Fruit fly (Drosophila melanogaster) whole organism, embryonic: ENCODE data around the gene CG5781.

Source experiments
- CG10209 ChIP-seq: fragments of 200-800 bp; sonication (Bioruptor generic); optimal IDR thresholded peaks from 3 replicates; lab custom pipeline; 2017; ENCODE audit warnings: missing biosample characterization, mild to moderate bottlenecking, missing genetic modification characterization, missing genetic modification reagents
- CG10267 ChIP-seq: fragments of 200-800 bp; sonication (Bioruptor generic); optimal IDR thresholded peaks from 2 replicates; lab custom pipeline; 2018; ENCODE audit warnings: missing biosample characterization, mild to moderate bottlenecking, missing genetic modification characterization, moderate library complexity
- CG14860 ChIP-seq: fragments of 200-800 bp; sonication (Bioruptor generic); IDR thresholded peaks from 3 replicates; pipeline ENCODE4 v1.3.6; 2022; ENCODE audit warnings: missing biosample characterization, missing genetic modification characterization; ENCODE audit not compliant: partially characterized antibody
- CG15514 ChIP-seq: fragments of 200-800 bp; sonication (Bioruptor generic); optimal IDR thresholded peaks from 3 replicates; lab custom pipeline; 2017; ENCODE audit warnings: missing biosample characterization, missing genetic modification characterization, mild to moderate bottlenecking, moderate library complexity, missing genetic modification reagents
- CG15696 ChIP-seq: fragments of 200-800 bp; sonication (Bioruptor generic); optimal IDR thresholded peaks from 2 replicates; lab custom pipeline; 2019; ENCODE audit warnings: missing biosample characterization, mild to moderate bottlenecking, missing genetic modification characterization, moderate library complexity
- CG16779 ChIP-seq: fragments of 200-800 bp; sonication (Bioruptor generic); IDR thresholded peaks from 2 replicates; pipeline ENCODE4 v1.3.6; 2022; ENCODE audit warnings: missing biosample characterization, missing genetic modification characterization
- CG17802 ChIP-seq: fragments of 200-800 bp; sonication (Bioruptor generic); optimal IDR thresholded peaks from 2 replicates; lab custom pipeline; 2018; ENCODE audit warnings: missing biosample characterization, mild to moderate bottlenecking, missing genetic modification characterization, moderate library complexity
- CG32532 ChIP-seq: fragments of 200-800 bp; sonication (Bioruptor generic); IDR thresholded peaks from 2 replicates; pipeline ENCODE4 v1.3.6; 2022; ENCODE audit warnings: missing biosample characterization, missing genetic modification characterization
- CG34224 ChIP-seq: fragments of 200-800 bp; sonication (Bioruptor generic); IDR thresholded peaks from 3 replicates; pipeline ENCODE4 v1.3.6; 2022; ENCODE audit warnings: missing biosample characterization, missing genetic modification characterization; ENCODE audit not compliant: partially characterized antibody
- CG3847 ChIP-seq: fragments of 200-800 bp; sonication (Bioruptor generic); IDR thresholded peaks from 2 replicates; pipeline ENCODE4 v1.3.6; 2022; ENCODE audit warnings: missing biosample characterization, missing genetic modification characterization
- CG42726 ChIP-seq: fragments of 200-800 bp; sonication (Bioruptor generic); IDR thresholded peaks from 2 replicates; pipeline ENCODE4 v1.3.6; 2022; ENCODE audit warnings: missing biosample characterization, missing genetic modification characterization; ENCODE audit not compliant: partially characterized antibody
- CG4328 ChIP-seq: fragments of 200-800 bp; sonication (Bioruptor generic); optimal IDR thresholded peaks from 3 replicates; lab custom pipeline; 2017; ENCODE audit warnings: missing biosample characterization, missing genetic modification reagents, missing genetic modification characterization
- CG6813 ChIP-seq: fragments of 200-800 bp; sonication (Bioruptor generic); optimal IDR thresholded peaks from 2 replicates; lab custom pipeline; 2017; ENCODE audit warnings: missing biosample characterization, missing genetic modification characterization, mild to moderate bottlenecking, moderate library complexity, missing genetic modification reagents
- CG7928 ChIP-seq: fragments of 200-800 bp; sonication (Bioruptor generic); optimal IDR thresholded peaks from 2 replicates; lab custom pipeline; 2017; ENCODE audit warnings: missing biosample characterization, mild to moderate bottlenecking, missing genetic modification characterization
- CG8924 ChIP-seq: fragments of 200-800 bp; optimal IDR thresholded peaks from 3 replicates; lab custom pipeline; 2019; ENCODE audit warnings: missing biosample characterization, mild to moderate bottlenecking, missing genetic modification characterization, moderate library complexity
- CG9215 ChIP-seq: fragments of 200-800 bp; sonication (Bioruptor generic); IDR thresholded peaks from 2 replicates; pipeline ENCODE4 v1.3.6; 2022; ENCODE audit warnings: missing biosample characterization, missing genetic modification characterization
- D ChIP-seq, 2 experiments: fragments of 200-800 bp in 1 of 2; fragments of >200 bp in 1 of 2; sonication (Bioruptor generic) in 1 of 2; optimal IDR thresholded peaks; 2 replicates in 1 of 2; 3 replicates in 1 of 2; lab custom pipeline; 2017; ENCODE audit warnings: mild to moderate bottlenecking in 1 of 2, missing biosample characterization in 1 of 2, missing genetic modification characterization in 1 of 2, missing genetic modification reagents in 1 of 2
- Deaf1 ChIP-seq: fragments of 200-800 bp; optimal IDR thresholded peaks from 3 replicates; lab custom pipeline; 2019; ENCODE audit warnings: missing biosample characterization, mild to moderate bottlenecking, missing genetic modification characterization, moderate library complexity
- Dek ChIP-seq: fragments of 200-800 bp; sonication (Bioruptor generic); optimal IDR thresholded peaks from 3 replicates; lab custom pipeline; 2019; ENCODE audit warnings: missing biosample characterization, mild to moderate bottlenecking, missing genetic modification characterization, moderate library complexity
- Dfd ChIP-seq, 2 experiments: fragments of >200 bp; optimal IDR thresholded peaks; 2 replicates each; lab custom pipeline; 2017; ENCODE audit warnings: missing biosample characterization in 2 of 2, missing genetic modification characterization in 2 of 2
- Dll ChIP-seq: fragments of 200-800 bp; sonication (Bioruptor generic); IDR thresholded peaks from 4 replicates; pipeline ENCODE4 v1.3.6; 2022; ENCODE audit warnings: missing biosample characterization, missing genetic modification characterization; ENCODE audit not compliant: partially characterized antibody
- Elba2 ChIP-seq: fragments of 200-800 bp; sonication (Bioruptor generic); optimal IDR thresholded peaks from 3 replicates; lab custom pipeline; 2016; ENCODE audit warnings: missing biosample characterization, missing genetic modification characterization
- Hr3 ChIP-seq: fragments of 200-800 bp; sonication (Bioruptor generic); optimal IDR thresholded peaks from 3 replicates; lab custom pipeline; 2016; ENCODE audit warnings: missing biosample characterization, missing genetic modification characterization
- Hr39 ChIP-seq: fragments of >200 bp; optimal IDR thresholded peaks from 2 replicates; lab custom pipeline; 2017
- Jarid2 ChIP-seq: fragments of 200-800 bp; sonication (Bioruptor generic); optimal IDR thresholded peaks from 3 replicates; lab custom pipeline; 2017; ENCODE audit warnings: mild to moderate bottlenecking, missing biosample characterization, missing genetic modification reagents, missing genetic modification characterization
- Lhr ChIP-seq: fragments of 200-800 bp; sonication (Bioruptor generic); optimal IDR thresholded peaks from 3 replicates; lab custom pipeline; 2017; ENCODE audit warnings: mild to moderate bottlenecking, missing biosample characterization, missing genetic modification reagents, missing genetic modification characterization
- Oaz ChIP-seq: fragments of 200-800 bp; sonication (Bioruptor generic); IDR thresholded peaks from 2 replicates; pipeline ENCODE4 v1.3.6; 2022; ENCODE audit warnings: missing biosample characterization, missing genetic modification characterization
- Rx ChIP-seq: fragments of 200-800 bp; sonication (Bioruptor generic); IDR thresholded peaks from 2 replicates; pipeline ENCODE4 v1.3.6; 2022; ENCODE audit warnings: missing biosample characterization, missing genetic modification characterization
- Side ChIP-seq: fragments of 200-800 bp; sonication (Bioruptor generic); optimal IDR thresholded peaks from 2 replicates; lab custom pipeline; 2016; ENCODE audit warnings: missing biosample characterization, missing genetic modification characterization
- Sry-δ ChIP-seq: fragments of 200-800 bp; sonication (Bioruptor generic); optimal IDR thresholded peaks from 2 replicates; lab custom pipeline; 2016; ENCODE audit warnings: missing biosample characterization, missing genetic modification characterization
- Vsx1 ChIP-seq: fragments of 200-800 bp; sonication (Bioruptor generic); optimal IDR thresholded peaks from 2 replicates; lab custom pipeline; 2017; ENCODE audit warnings: missing biosample characterization, mild to moderate bottlenecking, missing genetic modification characterization, missing genetic modification reagents
- amos ChIP-seq: fragments of 200-800 bp; sonication (Bioruptor generic); IDR thresholded peaks from 2 replicates; pipeline ENCODE4 v1.3.6; 2022; ENCODE audit warnings: missing biosample characterization, missing genetic modification characterization; ENCODE audit not compliant: partially characterized antibody
- bigmax ChIP-seq: fragments of 200-800 bp; sonication (Bioruptor generic); optimal IDR thresholded peaks from 2 replicates; lab custom pipeline; 2018; ENCODE audit warnings: missing biosample characterization, mild to moderate bottlenecking, missing genetic modification characterization
- bsh ChIP-seq, 2 experiments: fragments of 200-800 bp; sonication (Bioruptor generic); optimal IDR thresholded peaks; 2 replicates each; lab custom pipeline; 2017 to 2018; ENCODE audit warnings: mild to moderate bottlenecking in 2 of 2, missing biosample characterization in 2 of 2, missing genetic modification characterization in 2 of 2, moderate library complexity in 1 of 2
- caup ChIP-seq: fragments of 200-800 bp; sonication (Bioruptor generic); optimal IDR thresholded peaks from 3 replicates; lab custom pipeline; 2017; ENCODE audit warnings: missing biosample characterization, mild to moderate bottlenecking, missing genetic modification characterization, moderate library complexity; ENCODE audit not compliant: severe bottlenecking
- croc ChIP-seq: fragments of 200-800 bp; sonication (Bioruptor generic); conservative IDR thresholded peaks from 3 replicates; pipeline ENCODE4 v1.3.6; 2022; ENCODE audit warnings: missing biosample characterization, missing genetic modification characterization
- crol ChIP-seq: fragments of 200-800 bp; sonication (Bioruptor generic); IDR thresholded peaks from 2 replicates; pipeline ENCODE4 v1.3.6; 2022; ENCODE audit warnings: missing biosample characterization, missing genetic modification characterization
- exex ChIP-seq: fragments of 200-800 bp; sonication (Bioruptor generic); optimal IDR thresholded peaks from 4 replicates; lab custom pipeline; 2018; ENCODE audit warnings: missing biosample characterization, mild to moderate bottlenecking, missing genetic modification characterization, moderate library complexity
- fru ChIP-seq: fragments of >200 bp; optimal IDR thresholded peaks from 2 replicates; lab custom pipeline; 2017
- gcm2 ChIP-seq: fragments of 200-800 bp; sonication (Bioruptor generic); optimal IDR thresholded peaks from 2 replicates; lab custom pipeline; 2016; ENCODE audit warnings: missing biosample characterization, missing genetic modification characterization
- gem ChIP-seq: fragments of 200-800 bp; sonication (Bioruptor generic); optimal IDR thresholded peaks from 2 replicates; lab custom pipeline; 2019; ENCODE audit warnings: missing biosample characterization, mild to moderate bottlenecking, missing genetic modification characterization, moderate library complexity
- inv ChIP-seq: fragments of 200-800 bp; sonication (Bioruptor generic); IDR thresholded peaks from 2 replicates; pipeline ENCODE4 v1.3.6; 2022; ENCODE audit warnings: missing biosample characterization, missing genetic modification characterization; ENCODE audit not compliant: partially characterized antibody
- pnt ChIP-seq: fragments of 200-800 bp; sonication (Bioruptor generic); optimal IDR thresholded peaks from 3 replicates; lab custom pipeline; 2016; ENCODE audit warnings: missing biosample characterization, missing genetic modification characterization
- sens ChIP-seq: fragments of 200-800 bp; sonication (Bioruptor generic); peaks from one replicate; lab custom pipeline; 2016; ENCODE audit warnings: missing biosample characterization, missing genetic modification characterization
- ssp ChIP-seq: fragments of 200-800 bp; sonication (Bioruptor generic); IDR thresholded peaks from 2 replicates; pipeline ENCODE4 v1.3.6; 2022; ENCODE audit warnings: missing biosample characterization, missing genetic modification characterization
- twi ChIP-seq: fragments of 200-800 bp; optimal IDR thresholded peaks from 2 replicates; lab custom pipeline; 2019; ENCODE audit warnings: missing biosample characterization, mild to moderate bottlenecking, missing genetic modification characterization, moderate library complexity
- unpg ChIP-seq: fragments of 200-800 bp; sonication (Bioruptor generic); optimal IDR thresholded peaks from 3 replicates; lab custom pipeline; 2018; ENCODE audit warnings: missing biosample characterization, mild to moderate bottlenecking, missing genetic modification characterization, moderate library complexity

CG5781 gene

DNA sequence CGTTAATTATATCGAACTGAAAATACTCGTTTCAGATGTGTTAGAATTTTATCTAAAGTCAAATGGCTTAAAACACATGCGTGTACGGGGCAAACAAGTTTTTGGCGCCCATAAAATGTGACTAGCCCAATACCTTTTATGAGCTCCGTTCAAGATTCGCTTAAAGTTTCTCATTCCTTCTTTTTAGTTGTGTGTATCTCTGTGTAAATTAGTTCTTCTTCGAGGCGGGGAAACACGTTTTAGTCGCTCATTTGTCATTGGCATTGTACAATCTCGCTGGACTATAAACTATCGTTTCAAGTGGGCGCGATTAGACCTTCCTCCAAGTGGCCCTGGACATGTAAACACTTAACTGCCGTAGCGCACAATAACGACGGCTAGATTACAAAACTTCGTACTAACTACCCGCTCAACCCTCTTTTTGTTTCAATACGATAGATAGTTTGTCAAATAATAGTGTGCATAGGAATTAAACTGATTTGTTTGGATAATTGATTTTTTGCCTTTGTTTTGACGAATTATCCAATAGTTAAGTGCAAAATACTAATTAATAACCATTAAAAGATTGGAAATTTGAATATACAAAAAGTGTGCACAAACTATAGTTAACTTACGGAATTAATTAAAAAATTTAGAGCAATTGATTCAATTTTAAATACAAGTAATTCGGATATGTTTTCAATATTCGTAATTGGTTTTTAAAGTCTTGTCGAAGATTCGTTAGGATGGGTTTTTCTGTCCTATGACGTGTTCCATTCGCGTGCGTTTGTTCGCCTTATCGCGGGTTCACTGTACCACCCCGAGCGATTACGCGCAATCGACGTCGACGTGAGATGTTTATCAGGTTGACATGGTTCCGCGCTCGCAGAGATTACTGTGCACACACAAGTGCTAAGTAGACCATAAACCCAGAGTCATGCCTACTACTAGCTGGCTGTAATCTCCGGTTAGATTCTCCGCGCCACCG lies 23.6 kb upstream of the CG5781 start (continued):
- peak; percentile 52 for TF ChIP-seq sens
- TF ChIP-seq ssp (GFP tag; lab: Robert Waterston, UW): no peak
- TF ChIP-seq crol (GFP tag; lab: Robert Waterston, UW): no peak
- 0 out of 2 replicates have a peak, but pooled peaks have one; percentile 6 for TF ChIP-seq Oaz (GFP tag; lab: Robert Waterston, UW)
- TF ChIP-seq CG16779 (GFP tag; lab: Robert Waterston, UW): no peak
- no peak for TF ChIP-seq Dek
- peak; percentile 46 for TF ChIP-seq unpg (GFP tag; lab: Kevin White, UChicago)
- no peak for TF ChIP-seq CG17802 (tag; lab: Kevin White, UChicago)
- no peak for TF ChIP-seq CG42726 (GFP tag; lab: Robert Waterston, UW)
- no peak for TF ChIP-seq inv (GFP tag; lab: Robert Waterston, UW)
- no peak for TF ChIP-seq CG14860
- peak; percentile 17 for TF ChIP-seq CG7928 (GFP tag; lab: Kevin White, UChicago)
- TF ChIP-seq Rx (GFP tag; lab: Robert Waterston, UW): peak; percentile 26; the same call in 1 of the 2 replicates
- no peak for TF ChIP-seq D (optimal IDR thresholded peaks at IDR 0.05; lab: Kevin White, UChicago)
- peak; percentile 16 for TF ChIP-seq D (GFP tag; optimal IDR thresholded peaks at IDR 0.05; lab: Kevin White, UChicago)
- TF ChIP-seq CG8924 (tag; lab: Kevin White, UChicago): no peak
- peak; percentile 39 for TF ChIP-seq CG10267
- TF ChIP-seq Sry-δ (GFP tag; lab: Kevin White, UChicago): no peak
- TF ChIP-seq bsh (GFP tag; optimal IDR thresholded peaks at IDR 0.05; lab: Kevin White, UChicago): peak in 1 of 2 experiments; percentile 17
- TF ChIP-seq CG6813 (GFP tag; lab: Kevin White, UChicago): peak; percentile 39
- no peak for TF ChIP-seq Hr39 (lab: Kevin White, UChicago)
- peak; percentile 45 for TF ChIP-seq Hr3
- TF ChIP-seq gcm2 (GFP tag; lab: Kevin White, UChicago): no peak
- peak; percentile 81 for TF ChIP-seq CG32532 (GFP tag; lab: Robert Waterston, UW)
- TF ChIP-seq CG34224 (GFP tag; lab: Robert Waterston, UW): no peak
- TF ChIP-seq CG15514: peak; percentile 48
- peak; percentile 53 for TF ChIP-seq caup (GFP tag; lab: Kevin White, UChicago)
- peak; percentile 25 for TF ChIP-seq CG15696
- TF ChIP-seq Deaf1 (tag; lab: Kevin White, UChicago): peak; percentile 35
- TF ChIP-seq CG10209 (GFP tag; lab: Kevin White, UChicago): peak; percentile 49
- no peak for TF ChIP-seq Elba2 (GFP tag; lab: Kevin White, UChicago)
- peak; percentile 29 for TF ChIP-seq CG4328 (GFP tag; lab: Kevin White, UChicago)
- TF ChIP-seq Dfd (GFP tag; optimal IDR thresholded peaks at IDR 0.05; lab: Kevin White, UChicago): no peak
- peak; percentile 69 for TF ChIP-seq CG9215 (GFP tag; lab: Robert Waterston, UW)
- peak; percentile 58 for TF ChIP-seq gem (tag; lab: Kevin White, UChicago)
- TF ChIP-seq bigmax (GFP tag; lab: Kevin White, UChicago): no peak
- TF ChIP-seq CG3847: peak; percentile 35; the same call in 1 of the 2 replicates
- no peak for TF ChIP-seq fru
- TF ChIP-seq Lhr (GFP tag; lab: Kevin White, UChicago): no peak
- no peak for TF ChIP-seq croc (GFP tag; lab: Robert Waterston, UW)
- TF ChIP-seq Side: peak; percentile 34
- TF ChIP-seq Dll: no peak
- TF ChIP-seq amos (GFP tag; lab: Robert Waterston, UW): no peak
- TF ChIP-seq pnt (GFP tag; lab: Kevin White, UChicago): peak; percentile 10
- TF ChIP-seq Jarid2 (GFP tag; lab: Kevin White, UChicago): peak; percentile 15
- no peak for TF ChIP-seq twi (tag; lab: Kevin White, UChicago)
- TF ChIP-seq Vsx1 (GFP tag; lab: Kevin White, UChicago): no peak
- TF ChIP-seq exex (tag; lab: Kevin White, UChicago): peak; percentile 86
